Worm (Caenorhabditis elegans): ENCODE results near the gene gcc-1.

The gcc-1 gene

ce11 chrX:3191353-3192065 is 31.8 kb downstream of the gcc-1 start:
- TF ChIP-seq ces-1 (GFP tag; optimal IDR thresholded peaks at IDR 0.05), result peak; percentile 56
- no peak for TF ChIP-seq fkh-4 (tag; optimal IDR thresholded peaks at IDR 0.05; ENCODE audit: borderline replicate concordance)
- TF ChIP-seq egl-13 (tag; optimal IDR thresholded peaks at IDR 0.05), result no peak
- TF ChIP-seq snpc-4 (tag; optimal IDR thresholded peaks at IDR 0.05), result no peak
- no peak for TF ChIP-seq ceh-63 (GFP tag; optimal IDR thresholded peaks at IDR 0.05)
- no peak for TF ChIP-seq rnt-1 (tag; optimal IDR thresholded peaks at IDR 0.05)
- TF ChIP-seq fkh-10 (GFP tag; optimal IDR thresholded peaks at IDR 0.05), result peak; percentile 46
- peak; percentile 35 for TF ChIP-seq lin-14 (GFP tag; optimal IDR thresholded peaks at IDR 0.05)

- TF ChIP-seq skn-1 (tag; optimal IDR thresholded peaks at IDR 0.05), result no peak
- TF ChIP-seq hlh-17 (GFP tag; optimal IDR thresholded peaks at IDR 0.05; ENCODE audit: borderline replicate concordance), result no peak
- no peak for TF ChIP-seq ceh-63 (GFP tag; optimal IDR thresholded peaks at IDR 0.05)
- peak; percentile 28 for TF ChIP-seq tbx-2 (tag; optimal IDR thresholded peaks at IDR 0.05)
- TF ChIP-seq lin-14 (GFP tag; optimal IDR thresholded peaks at IDR 0.05), result peak; percentile 38
- no peak for TF ChIP-seq ets-5 (GFP tag; IDR thresholded peaks at IDR 0.05)
These were observed 37.6 kb downstream of the gcc-1 start for ce11 chrX:3197319-3197718.

- TF ChIP-seq ces-1 (GFP tag; optimal IDR thresholded peaks at IDR 0.05) (no peak), hlh-17 (GFP tag; optimal IDR thresholded peaks at IDR 0.05; ENCODE audit: borderline replicate concordance) (no peak), efl-1 (optimal IDR thresholded peaks at IDR 0.05) (no peak), efl-1 (GFP tag; optimal IDR thresholded peaks at IDR 0.05 in 1 of 2) (peak in 1 of 2 experiments; percentile 82), mef-2 (tag; optimal IDR thresholded peaks at IDR 0.05) (no peak), mep-1 (tag; optimal IDR thresholded peaks at IDR 0.05) (no peak), lin-35 (GFP tag; optimal IDR thresholded peaks at IDR 0.05) (no peak), nhr-237 (tag; optimal IDR thresholded peaks at IDR 0.05) (no peak), nhr-90 (tag; optimal IDR thresholded peaks at IDR 0.05; ENCODE audit: poor library complexity) (no peak), jun-1 (tag; optimal IDR thresholded peaks at IDR 0.05) (no peak)
These were observed 39.5 kb downstream of the gcc-1 start, which contains the start of gene fax-1 for ce11 chrX:3199249-3199648. Gene fax-1 (minus strand): TSS chrX:3199349.

- TF ChIP-seq xbp-1 (tag; optimal IDR thresholded peaks at IDR 0.05), result no peak
- TF ChIP-seq jun-1 (tag; optimal IDR thresholded peaks at IDR 0.05), result no peak
- no peak for TF ChIP-seq nhr-90 (tag; optimal IDR thresholded peaks at IDR 0.05; ENCODE audit: poor library complexity)
- no peak for TF ChIP-seq hpl-2 (GFP tag; optimal IDR thresholded peaks at IDR 0.05)
- TF ChIP-seq nhr-20 (tag; optimal IDR thresholded peaks at IDR 0.05), result no peak
- no peak for TF ChIP-seq lin-14 (GFP tag; optimal IDR thresholded peaks at IDR 0.05)
- no peak for TF ChIP-seq egl-13 (tag; optimal IDR thresholded peaks at IDR 0.05)
- no peak for TF ChIP-seq ets-5 (GFP tag; IDR thresholded peaks at IDR 0.05)
- no peak for TF ChIP-seq ama-1 (optimal IDR thresholded peaks at IDR 0.05)
- no peak for TF ChIP-seq sox-4 (tag; optimal IDR thresholded peaks at IDR 0.05)
- no peak for TF ChIP-seq lin-39 (tag; optimal IDR thresholded peaks at IDR 0.05)
- no peak for TF ChIP-seq blmp-1 (tag; optimal IDR thresholded peaks at IDR 0.05)
- no peak for TF ChIP-seq hlh-17 (GFP tag; optimal IDR thresholded peaks at IDR 0.05; ENCODE audit: borderline replicate concordance)
- TF ChIP-seq sptf-1 (tag; optimal IDR thresholded peaks at IDR 0.05), result no peak
- TF ChIP-seq aha-1 (tag; optimal IDR thresholded peaks at IDR 0.05), result no peak
- TF ChIP-seq egl-27 (tag; optimal IDR thresholded peaks at IDR 0.05), result no peak
- no peak for TF ChIP-seq grh-1 (GFP tag; IDR thresholded peaks at IDR 0.05)
- TF ChIP-seq ceh-63 (GFP tag; optimal IDR thresholded peaks at IDR 0.05), result no peak
- TF ChIP-seq F16B12.6 (tag; optimal IDR thresholded peaks at IDR 0.05), result no peak
These were observed 42.6 kb downstream of the gcc-1 start for ce11 chrX:3202350-3202749.

ce11 chrX:3204778-3205177 is 45.0 kb downstream of the gcc-1 start, which contains the start of gene F28B4.1:
Gene F28B4.1 (plus strand): TSS chrX:3205078.
- TF ChIP-seq lin-35 (GFP tag; optimal IDR thresholded peaks at IDR 0.05), result no peak
- no peak for TF ChIP-seq zip-4 (GFP tag; optimal IDR thresholded peaks at IDR 0.05)
- no peak for TF ChIP-seq alr-1 (tag; optimal IDR thresholded peaks at IDR 0.05; ENCODE audit: borderline replicate concordance)
- TF ChIP-seq hlh-4 (tag; optimal IDR thresholded peaks at IDR 0.05), result no peak
- no peak for TF ChIP-seq tlp-1 (tag; optimal IDR thresholded peaks at IDR 0.05)
- no peak for TF ChIP-seq xbp-1 (tag; optimal IDR thresholded peaks at IDR 0.05)
- TF ChIP-seq vab-15 (tag; optimal IDR thresholded peaks at IDR 0.05), result no peak
- no peak for TF ChIP-seq nhr-20 (tag; optimal IDR thresholded peaks at IDR 0.05)
- no peak for TF ChIP-seq fkh-10 (GFP tag; optimal IDR thresholded peaks at IDR 0.05)
